Worm (Caenorhabditis elegans) whole organism, midembryonic: ENCODE results near the gene nhr-230.

ENCODE experiments used
- T22C8.4 ChIP-seq: fragments of 200-800 bp; sonication (Bioruptor generic); IDR thresholded peaks from 2 replicates; pipeline ENCODE4 v1.3.6; 2022; ENCODE audit warnings: missing genetic modification characterization, missing compliant biosample characterization
- cog-1 ChIP-seq: sonication (generic microtip); optimal IDR thresholded peaks from 2 replicates; lab custom pipeline; 2016; ENCODE audit warnings: missing genetic modification characterization, missing compliant biosample characterization
- flt-1 ChIP-seq: fragments of 200-800 bp; sonication (Bioruptor generic); IDR thresholded peaks from 2 replicates; pipeline ENCODE4 v1.3.6; 2022; ENCODE audit warnings: missing genetic modification characterization, missing compliant biosample characterization
- klf-2 ChIP-seq: fragments of 200-800 bp; sonication (Bioruptor generic); conservative IDR thresholded peaks from 2 replicates; pipeline ENCODE4 v1.3.6; 2022; ENCODE audit warnings: missing genetic modification reagents, missing genetic modification characterization, missing compliant biosample characterization
- med-1 ChIP-seq: sonication (generic microtip); optimal IDR thresholded peaks from 2 replicates; lab custom pipeline; 2017; ENCODE audit warnings: missing genetic modification characterization, mild to moderate bottlenecking, missing compliant biosample characterization, antibody characterized with exemption, missing genetic modification reagents; ENCODE audit not compliant: insufficient read depth
- ref-1 ChIP-seq: fragments of 200-800 bp; sonication (Bioruptor generic); conservative IDR thresholded peaks from 2 replicates; pipeline ENCODE4 v1.3.6; 2022; ENCODE audit warnings: missing genetic modification reagents, missing genetic modification characterization, missing compliant biosample characterization
- tab-1 ChIP-seq: fragments of 200-800 bp; sonication (Bioruptor generic); IDR thresholded peaks from 2 replicates; pipeline ENCODE4 v1.3.6; 2022; ENCODE audit warnings: missing genetic modification characterization, missing compliant biosample characterization
- ztf-23 ChIP-seq: fragments of 200-800 bp; sonication (Bioruptor generic); IDR thresholded peaks from 2 replicates; pipeline ENCODE4 v1.3.6; 2022; ENCODE audit warnings: missing genetic modification reagents, missing genetic modification characterization, missing compliant biosample characterization
- ztf-29 ChIP-seq: fragments of 200-800 bp; sonication (Bioruptor generic); IDR thresholded peaks from 2 replicates; pipeline ENCODE4 v1.3.6; 2022; ENCODE audit warnings: missing genetic modification reagents, missing genetic modification characterization, missing compliant biosample characterization

The nhr-230 gene

ce11 chrV:18821569-18821968 lies 25.0 kb upstream of the nhr-230 start:
- TF ChIP-seq ztf-29 (GFP tag; lab: Robert Waterston, UW): no peak
- no peak for TF ChIP-seq ref-1 (GFP tag; lab: Robert Waterston, UW)
- no peak for TF ChIP-seq tab-1
- TF ChIP-seq klf-2: no peak
- TF ChIP-seq flt-1 (GFP tag; lab: Robert Waterston, UW): no peak
- TF ChIP-seq ztf-23 (GFP tag; lab: Robert Waterston, UW): no peak
- no peak for TF ChIP-seq T22C8.4 (GFP tag; lab: Robert Waterston, UW)
- no peak for TF ChIP-seq cog-1 (tag; lab: Kevin White, UChicago)
- TF ChIP-seq med-1: no peak

ce11 chrV:18826445-18826844 lies 20.1 kb upstream of the nhr-230 start:
- TF ChIP-seq tab-1 (no peak), cog-1 (tag; lab: Kevin White, UChicago) (no peak), ref-1 (GFP tag; lab: Robert Waterston, UW) (no peak), flt-1 (GFP tag; lab: Robert Waterston, UW) (no peak), ztf-23 (GFP tag; lab: Robert Waterston, UW) (no peak), ztf-29 (GFP tag; lab: Robert Waterston, UW) (no peak), med-1 (no peak), T22C8.4 (GFP tag; lab: Robert Waterston, UW) (no peak), klf-2 (no peak)

- no peak for TF ChIP-seq ztf-29 (GFP tag; lab: Robert Waterston, UW)
- no peak for TF ChIP-seq T22C8.4 (GFP tag; lab: Robert Waterston, UW)
- TF ChIP-seq cog-1 (tag; lab: Kevin White, UChicago): no peak
- no peak for TF ChIP-seq klf-2
- no peak for TF ChIP-seq tab-1
- TF ChIP-seq med-1: no peak
- TF ChIP-seq ztf-23 (GFP tag; lab: Robert Waterston, UW): no peak
- TF ChIP-seq flt-1 (GFP tag; lab: Robert Waterston, UW): no peak
- TF ChIP-seq ref-1 (GFP tag; lab: Robert Waterston, UW): no peak
Measured at ce11 chrV:18827374-18827773, 19.2 kb upstream of the nhr-230 start.

- TF ChIP-seq T22C8.4 (GFP tag; lab: Robert Waterston, UW): peak; percentile 16; the same call in 1 of the 2 replicates
- TF ChIP-seq klf-2: no peak
- no peak for TF ChIP-seq cog-1 (tag; lab: Kevin White, UChicago)
- no peak for TF ChIP-seq flt-1 (GFP tag; lab: Robert Waterston, UW)
- TF ChIP-seq med-1: no peak
Measured at ce11 chrV:18837125-18837524, 9.5 kb upstream of the nhr-230 start, which contains the start of gene cyp-33D3. cyp-33D3 (minus strand) TSS chrV:18837225.

ce11 chrV:18838799-18839354 lies 7.7 kb upstream of the nhr-230 start, which contains the start of gene nhr-65:
nhr-65 (plus strand) TSS chrV:18839304.
- TF ChIP-seq cog-1 (tag; lab: Kevin White, UChicago) (no peak), ztf-29 (GFP tag; lab: Robert Waterston, UW) (no peak), med-1 (no peak), ztf-23 (GFP tag; lab: Robert Waterston, UW) (no peak), tab-1 (no peak), flt-1 (GFP tag; lab: Robert Waterston, UW) (no peak), ref-1 (GFP tag; lab: Robert Waterston, UW) (no peak), T22C8.4 (GFP tag; lab: Robert Waterston, UW) (no peak), klf-2 (no peak)

ce11 chrV:18842468-18842867 lies 4.1 kb upstream of the nhr-230 start:
- no peak for TF ChIP-seq ztf-23 (GFP tag; lab: Robert Waterston, UW)
- no peak for TF ChIP-seq ref-1 (GFP tag; lab: Robert Waterston, UW)
- no peak for TF ChIP-seq cog-1 (tag; lab: Kevin White, UChicago)

ce11 chrV:18848578-18848977 lies 2.0 kb downstream of the nhr-230 start:
- TF ChIP-seq klf-2 (no peak), med-1 (no peak), tab-1 (no peak), ref-1 (GFP tag; lab: Robert Waterston, UW) (no peak), ztf-29 (GFP tag; lab: Robert Waterston, UW) (no peak), ztf-23 (GFP tag; lab: Robert Waterston, UW) (no peak), T22C8.4 (GFP tag; lab: Robert Waterston, UW) (no peak), cog-1 (tag; lab: Kevin White, UChicago) (no peak), flt-1 (GFP tag; lab: Robert Waterston, UW) (no peak)

ce11 chrV:18854788-18855187 lies 8.2 kb downstream of the nhr-230 start:
- TF ChIP-seq T22C8.4 (GFP tag; lab: Robert Waterston, UW): no peak
- no peak for TF ChIP-seq ztf-29 (GFP tag; lab: Robert Waterston, UW)
- TF ChIP-seq tab-1: no peak
- no peak for TF ChIP-seq ztf-23 (GFP tag; lab: Robert Waterston, UW)
- TF ChIP-seq ref-1 (GFP tag; lab: Robert Waterston, UW): no peak
- no peak for TF ChIP-seq med-1
- no peak for TF ChIP-seq cog-1 (tag; lab: Kevin White, UChicago)
- no peak for TF ChIP-seq flt-1 (GFP tag; lab: Robert Waterston, UW)
- no peak for TF ChIP-seq klf-2

ce11 chrV:18859121-18859520 lies 12.5 kb downstream of the nhr-230 start, which contains the start of gene wars-1:
wars-1 (minus strand) TSS chrV:18859221.
- TF ChIP-seq ref-1 (GFP tag; lab: Robert Waterston, UW): no peak
- TF ChIP-seq ztf-29 (GFP tag; lab: Robert Waterston, UW): no peak
- no peak for TF ChIP-seq klf-2
- TF ChIP-seq T22C8.4 (GFP tag; lab: Robert Waterston, UW): no peak
- TF ChIP-seq ztf-23 (GFP tag; lab: Robert Waterston, UW): no peak
- no peak for TF ChIP-seq med-1
- no peak for TF ChIP-seq flt-1 (GFP tag; lab: Robert Waterston, UW)
- TF ChIP-seq cog-1 (tag; lab: Kevin White, UChicago): no peak
- TF ChIP-seq tab-1: no peak

- TF ChIP-seq tab-1: no peak
- no peak for TF ChIP-seq flt-1 (GFP tag; lab: Robert Waterston, UW)
- TF ChIP-seq ztf-23 (GFP tag; lab: Robert Waterston, UW): no peak
- no peak for TF ChIP-seq ztf-29 (GFP tag; lab: Robert Waterston, UW)
- no peak for TF ChIP-seq klf-2
- no peak for TF ChIP-seq med-1
- TF ChIP-seq T22C8.4 (GFP tag; lab: Robert Waterston, UW): no peak
- TF ChIP-seq ref-1 (GFP tag; lab: Robert Waterston, UW): no peak
- TF ChIP-seq cog-1 (tag; lab: Kevin White, UChicago): no peak
Measured at ce11 chrV:18868517-18868916, 21.9 kb downstream of the nhr-230 start.
